Fruit fly (Drosophila melanogaster): ENCODE results near the gene ogre.
A peak's percentile ranks its signal among the peaks of the same experiment; 100 is the strongest.

The ogre gene

dm6 chrX:7004101-7004700 is 13.1 kb upstream of the ogre start (continued):
- TF ChIP-seq Rx (GFP tag; IDR thresholded peaks at IDR 0.05) (peak; percentile 61), Xbp1 (GFP tag; optimal IDR thresholded peaks at IDR 0.05) (peak; percentile 60), her (GFP tag; optimal IDR thresholded peaks at IDR 0.05) (peak; percentile 87), bbx (GFP tag; IDR thresholded peaks at IDR 0.05; ENCODE audit: partially characterized antibody) (no peak), CG7963 (GFP tag; IDR thresholded peaks at IDR 0.05; ENCODE audit: partially characterized antibody) (no peak), repo (GFP tag; optimal IDR thresholded peaks at IDR 0.05) (peak; percentile 81), CrebB (tag; optimal IDR thresholded peaks at IDR 0.05) (peak; percentile 90), Fer1 (GFP tag; optimal IDR thresholded peaks at IDR 0.05) (peak; percentile 74), Opbp (GFP tag; IDR thresholded peaks at IDR 0.05; ENCODE audit: partially characterized antibody) (no peak), sug (tag; optimal IDR thresholded peaks at IDR 0.05) (peak; percentile 49), wdn (GFP tag; IDR thresholded peaks at IDR 0.05) (peak; percentile 67), sr (GFP tag; IDR thresholded peaks at IDR 0.05) (peak; percentile 54; the same call in 1 of the 3 replicates), CG15601 (tag; optimal IDR thresholded peaks at IDR 0.05) (peak; percentile 96), Adf1 (GFP tag; IDR thresholded peaks at IDR 0.05) (0 out of 2 replicates have a peak, but pooled peaks have one; percentile 10), CG4730 (GFP tag; IDR thresholded peaks at IDR 0.05) (peak; percentile 59), Vsx1 (GFP tag; optimal IDR thresholded peaks at IDR 0.05) (peak; percentile 93), Hr3 (GFP tag; optimal IDR thresholded peaks at IDR 0.05) (peak; percentile 63), shn (GFP tag; optimal IDR thresholded peaks at IDR 0.05) (peak; percentile 80), Sox102F (GFP tag; optimal IDR thresholded peaks at IDR 0.05) (peak; percentile 46), CG7928 (GFP tag; optimal IDR thresholded peaks at IDR 0.05) (peak; percentile 46), Dad (GFP tag; optimal IDR thresholded peaks at IDR 0.05) (peak; percentile 46), CG8478 (optimal IDR thresholded peaks at IDR 0.05) (no peak), fd64A (GFP tag; optimal IDR thresholded peaks at IDR 0.05) (peak; percentile 95), klu (GFP tag; IDR thresholded peaks at IDR 0.05) (0 out of 2 replicates have a peak, but pooled peaks have one; percentile 34), nom (GFP tag; optimal IDR thresholded peaks at IDR 0.05) (no peak), CG13624 (GFP tag; optimal IDR thresholded peaks at IDR 0.05) (peak; percentile 73), dan (GFP tag; IDR thresholded peaks at IDR 0.05) (no peak), CG11085 (GFP tag; IDR thresholded peaks at IDR 0.05) (peak; percentile 42; the same call in 1 of the 2 replicates), kni (GFP tag; optimal IDR thresholded peaks at IDR 0.05) (peak; percentile 99), ewg (GFP tag; optimal IDR thresholded peaks at IDR 0.05) (peak; percentile 75), CG4707 (GFP tag; optimal IDR thresholded peaks at IDR 0.05) (peak; percentile 79), Sox100B (GFP tag; optimal IDR thresholded peaks at IDR 0.05) (peak; percentile 85), Scr (GFP tag; IDR thresholded peaks at IDR 0.05; ENCODE audit: partially characterized antibody) (no peak), zfh2 (GFP tag; optimal IDR thresholded peaks at IDR 0.05) (peak; percentile 25), CG1603 (tag; optimal IDR thresholded peaks at IDR 0.05) (peak; percentile 90), CG17385 (GFP tag; optimal IDR thresholded peaks at IDR 0.05) (peak; percentile 71), Dp (GFP tag; optimal IDR thresholded peaks at IDR 0.05) (no peak), CG12744 (GFP tag; optimal IDR thresholded peaks at IDR 0.05) (peak; percentile 77), CG15011 (GFP tag; optimal IDR thresholded peaks at IDR 0.05) (peak; percentile 81), en (GFP tag; optimal IDR thresholded peaks at IDR 0.05) (peak; percentile 65), CG10274 (GFP tag; optimal IDR thresholded peaks at IDR 0.05) (peak; percentile 57), CG10366 (GFP tag; IDR thresholded peaks at IDR 0.05) (peak; percentile 47; the same call in 1 of the 2 replicates), slp2 (GFP tag; optimal IDR thresholded peaks at IDR 0.05) (peak; percentile 68), odd (GFP tag; optimal IDR thresholded peaks at IDR 0.05) (peak; percentile 90), CG10543 (GFP tag; optimal IDR thresholded peaks at IDR 0.05) (peak; percentile 88), Bgb (GFP tag; IDR thresholded peaks at IDR 0.05; ENCODE audit: partially characterized antibody) (no peak), sisA (GFP tag; IDR thresholded peaks at IDR 0.05) (peak; percentile 18; the same call in 1 of the 2 replicates), pros (GFP tag; optimal IDR thresholded peaks at IDR 0.05) (peak; percentile 20), row (GFP tag; IDR thresholded peaks at IDR 0.05) (peak; percentile 23; the same call in 1 of the 3 replicates)

Data from whole organism, embryonic.